Worm (Caenorhabditis elegans) whole organism, L2 larva: ENCODE results near the gene F20E11.17.
"Not testable (repeated sequence)": the region's sequence is repeated elsewhere in the genome, so short reads cannot be mapped to it uniquely, and the experiment has no call there.

ENCODE experiments used
- C34F6.9 ChIP-seq: fragments of 150-350 bp; optimal IDR thresholded peaks from 2 replicates; lab custom pipeline; 2014; ENCODE audit warnings: missing biosample characterization, missing genetic modification characterization
- F13H6.1 ChIP-seq: sonication (generic microtip); optimal IDR thresholded peaks from 2 replicates; lab custom pipeline; 2016; ENCODE audit warnings: missing genetic modification characterization, missing compliant biosample characterization
- R02D3.7 ChIP-seq: fragments of 150-350 bp; optimal IDR thresholded peaks from 2 replicates; lab custom pipeline; 2014; ENCODE audit warnings: missing biosample characterization, missing genetic modification characterization
- Y55F3AM.14 ChIP-seq: fragments of 200-800 bp; sonication (Bioruptor generic); optimal IDR thresholded peaks from 2 replicates; lab custom pipeline; 2018; ENCODE audit warnings: mild to moderate bottlenecking, missing genetic modification characterization, missing compliant biosample characterization
- alr-1 ChIP-seq: fragments of 150-350 bp; optimal IDR thresholded peaks from 2 replicates; lab custom pipeline; 2014; ENCODE audit warnings: missing biosample characterization, missing genetic modification characterization
- ama-1 ChIP-seq: fragments of 150-350 bp; optimal IDR thresholded peaks from 2 replicates; lab custom pipeline; 2018; ENCODE audit warnings: inconsistent platforms
- blmp-1 ChIP-seq: sonication (generic microtip); optimal IDR thresholded peaks from 2 replicates; lab custom pipeline; 2017; ENCODE audit warnings: missing genetic modification characterization, mild to moderate bottlenecking, missing compliant biosample characterization, antibody characterized with exemption, moderate library complexity; ENCODE audit not compliant: insufficient read depth
- ceh-82 ChIP-seq: fragments of 150-350 bp; optimal IDR thresholded peaks from 2 replicates; lab custom pipeline; 2014; ENCODE audit warnings: missing biosample characterization, missing genetic modification characterization
- crh-2 ChIP-seq: sonication (generic microtip); optimal IDR thresholded peaks from 2 replicates; lab custom pipeline; 2017; ENCODE audit warnings: missing biosample characterization, missing genetic modification characterization
- dmd-4 ChIP-seq: sonication (generic microtip); optimal IDR thresholded peaks from 2 replicates; lab custom pipeline; 2017; ENCODE audit warnings: missing biosample characterization, missing genetic modification characterization
- egl-27 ChIP-seq: sonication (generic microtip); optimal IDR thresholded peaks from 3 replicates; lab custom pipeline; 2017; ENCODE audit warnings: missing biosample characterization, missing genetic modification reagents, missing genetic modification characterization
- elt-3 ChIP-seq: sonication (generic microtip); optimal IDR thresholded peaks from 2 replicates; lab custom pipeline; 2017; ENCODE audit warnings: missing biosample characterization, missing genetic modification characterization
- fos-1 ChIP-seq: fragments of 150-350 bp; optimal IDR thresholded peaks from 2 replicates; lab custom pipeline; 2014; ENCODE audit warnings: missing biosample characterization, missing genetic modification characterization
- gmeb-1 ChIP-seq: fragments of 150-350 bp; optimal IDR thresholded peaks from 2 replicates; lab custom pipeline; 2014; ENCODE audit warnings: missing biosample characterization, missing genetic modification characterization
- lin-11 ChIP-seq: fragments of 150-350 bp; sonication (generic microtip); optimal IDR thresholded peaks from 2 replicates; lab custom pipeline; 2014; ENCODE audit warnings: missing biosample characterization, missing genetic modification characterization, inconsistent platforms, mixed read lengths
- lsy-2 ChIP-seq, 2 experiments: fragments of 150-350 bp in 1 of 2; sonication (generic microtip) in 1 of 2; optimal IDR thresholded peaks; 2 replicates each; lab custom pipeline; 2014 to 2017; ENCODE audit warnings: missing biosample characterization in 2 of 2, missing genetic modification characterization in 2 of 2
- mab-5 ChIP-seq: fragments of 150-350 bp; optimal IDR thresholded peaks from 2 replicates; lab custom pipeline; 2014; ENCODE audit warnings: missing biosample characterization, missing genetic modification characterization
- mbf-1 ChIP-seq: sonication (generic microtip); optimal IDR thresholded peaks from 2 replicates; lab custom pipeline; 2017; ENCODE audit warnings: missing biosample characterization, missing genetic modification characterization
- nhr-10 ChIP-seq: sonication (generic microtip); optimal IDR thresholded peaks from 2 replicates; lab custom pipeline; 2017; ENCODE audit warnings: missing biosample characterization, missing genetic modification characterization
- nhr-12 ChIP-seq: fragments of 150-350 bp; optimal IDR thresholded peaks from 2 replicates; lab custom pipeline; 2014; ENCODE audit warnings: missing biosample characterization, missing genetic modification characterization
- nhr-129 ChIP-seq: fragments of 150-350 bp; optimal IDR thresholded peaks from 2 replicates; lab custom pipeline; 2014; ENCODE audit warnings: missing biosample characterization, missing genetic modification characterization
- nhr-21 ChIP-seq: fragments of 150-350 bp; optimal IDR thresholded peaks from 2 replicates; lab custom pipeline; 2014; ENCODE audit warnings: missing biosample characterization, missing genetic modification characterization
- nhr-23 ChIP-seq: fragments of 150-350 bp; optimal IDR thresholded peaks from 2 replicates; lab custom pipeline; 2014; ENCODE audit warnings: missing biosample characterization, missing genetic modification reagents, missing genetic modification characterization
- nhr-237 ChIP-seq: fragments of 150-350 bp; optimal IDR thresholded peaks from 2 replicates; lab custom pipeline; 2014; ENCODE audit warnings: missing biosample characterization, missing genetic modification characterization
- nhr-25 ChIP-seq: fragments of 150-350 bp; sonication (generic microtip); optimal IDR thresholded peaks from 3 replicates; lab custom pipeline; 2014; ENCODE audit warnings: missing biosample characterization, missing genetic modification characterization
- nhr-6 ChIP-seq: fragments of 150-350 bp; optimal IDR thresholded peaks from 2 replicates; lab custom pipeline; 2014; ENCODE audit warnings: missing biosample characterization, missing genetic modification characterization
- nhr-77 ChIP-seq: fragments of 150-350 bp; optimal IDR thresholded peaks from 2 replicates; lab custom pipeline; 2014; ENCODE audit warnings: missing biosample characterization, missing genetic modification characterization
- peb-1 ChIP-seq: fragments of 150-350 bp; optimal IDR thresholded peaks from 2 replicates; lab custom pipeline; 2014; ENCODE audit warnings: missing biosample characterization, missing genetic modification characterization
- skn-1 ChIP-seq: sonication (generic microtip); optimal IDR thresholded peaks from 2 replicates; lab custom pipeline; 2017; ENCODE audit warnings: missing biosample characterization, missing genetic modification characterization
- snpc-4 ChIP-seq: fragments of 150-350 bp; optimal IDR thresholded peaks from 2 replicates; lab custom pipeline; 2014; ENCODE audit warnings: missing biosample characterization, missing genetic modification characterization
- unc-39 ChIP-seq: fragments of 150-350 bp; optimal IDR thresholded peaks from 2 replicates; lab custom pipeline; 2014; ENCODE audit warnings: missing biosample characterization, missing genetic modification characterization
- unc-55 ChIP-seq: fragments of 150-350 bp; sonication (generic microtip); optimal IDR thresholded peaks from 3 replicates; lab custom pipeline; 2014; ENCODE audit warnings: missing biosample characterization, missing genetic modification reagents, missing genetic modification characterization
- unc-62 ChIP-seq: fragments of 150-350 bp; optimal IDR thresholded peaks from 2 replicates; lab custom pipeline; 2014; ENCODE audit warnings: missing biosample characterization, missing genetic modification reagents, missing genetic modification characterization
- zag-1 ChIP-seq: fragments of 150-350 bp; optimal IDR thresholded peaks from 2 replicates; lab custom pipeline; 2014; ENCODE audit warnings: missing biosample characterization, missing genetic modification characterization
- ztf-1 ChIP-seq: fragments of 200-800 bp; sonication (Bioruptor generic); conservative IDR thresholded peaks from 2 replicates; pipeline ENCODE4 v1.3.6; 2022; ENCODE audit warnings: missing genetic modification characterization, missing compliant biosample characterization
- ztf-11 ChIP-seq: sonication (generic microtip); optimal IDR thresholded peaks from 2 replicates; lab custom pipeline; 2017; ENCODE audit warnings: missing biosample characterization, missing genetic modification characterization
- ztf-4 ChIP-seq: fragments of 150-350 bp; optimal IDR thresholded peaks from 2 replicates; lab custom pipeline; 2014; ENCODE audit warnings: missing biosample characterization, missing genetic modification characterization

The F20E11.17 gene

ce11 chrV:17467881-17468280 lies 1.2 kb downstream of the F20E11.17 start:
- no peak for TF ChIP-seq unc-62 (GFP tag; lab: Kevin White, UChicago)
- no peak for TF ChIP-seq nhr-237 (tag; lab: Kevin White, UChicago)
- TF ChIP-seq peb-1 (tag; lab: Kevin White, UChicago), result no peak
- TF ChIP-seq, all 48 proteins: peak for 0

- TF ChIP-seq crh-2 (no peak), mbf-1 (tag; lab: Kevin White, UChicago) (no peak), nhr-129 (no peak), ceh-82 (no peak), lin-11 (no peak), nhr-25 (tag; lab: Kevin White, UChicago) (no peak), mab-5 (tag; lab: Kevin White, UChicago) (no peak), dmd-4 (no peak), lsy-2 (tag; optimal IDR thresholded peaks at IDR 0.05; lab: Kevin White, UChicago) (no peak), zag-1 (tag; lab: Kevin White, UChicago) (no peak), ztf-1 (GFP tag; lab: Robert Waterston, UW) (no peak), skn-1 (no peak), egl-27 (no peak), peb-1 (tag; lab: Kevin White, UChicago) (no peak), ama-1 (lab: Kevin White, UChicago) (no peak), ztf-11 (tag; lab: Kevin White, UChicago) (no peak)
- TF ChIP-seq, all 48 proteins: peak for 0
Measured at ce11 chrV:17466751-17467150, 2.3 kb downstream of the F20E11.17 start, which contains the start of gene srw-72. srw-72 (plus strand) TSS chrV:17467051.

ce11 chrV:17464278-17464677 lies 4.8 kb downstream of the F20E11.17 start, which contains the start of gene F20E11.7:
F20E11.7 (plus strand) TSS chrV:17464578.
- TF ChIP-seq unc-55 (GFP tag; lab: Kevin White, UChicago); mab-5 (tag; lab: Kevin White, UChicago); R02D3.7 (tag; lab: Kevin White, UChicago): not testable (repeated sequence)

- TF ChIP-seq nhr-77 (no peak), blmp-1 (tag; lab: Kevin White, UChicago) (no peak), gmeb-1 (tag; lab: Kevin White, UChicago) (no peak), ama-1 (lab: Kevin White, UChicago) (no peak), F13H6.1 (tag; lab: Kevin White, UChicago) (no peak), nhr-12 (no peak), ztf-4 (tag; lab: Kevin White, UChicago) (no peak), lin-11 (no peak)
Measured at ce11 chrV:17460061-17460460, 9.0 kb downstream of the F20E11.17 start, which contains the start of gene srz-48. srz-48 (minus strand) TSS chrV:17460161.

ce11 chrV:17458069-17458468 lies 11.0 kb downstream of the F20E11.17 start, which contains the start of gene str-200:
str-200 (minus strand) TSS chrV:17458169.
- no peak for TF ChIP-seq elt-3
- TF ChIP-seq R02D3.7 (tag; lab: Kevin White, UChicago), result no peak
- TF ChIP-seq nhr-21 (tag; lab: Kevin White, UChicago), result no peak
- no peak for TF ChIP-seq unc-39 (tag; lab: Kevin White, UChicago)
- TF ChIP-seq skn-1, result no peak
- TF ChIP-seq Y55F3AM.14 (GFP tag; lab: Kevin White, UChicago), result no peak
- no peak for TF ChIP-seq peb-1 (tag; lab: Kevin White, UChicago)
- no peak for TF ChIP-seq nhr-23
- TF ChIP-seq nhr-10 (tag; lab: Kevin White, UChicago), result no peak
- no peak for TF ChIP-seq fos-1 (tag; lab: Kevin White, UChicago)
- TF ChIP-seq ztf-1 (GFP tag; lab: Robert Waterston, UW), result no peak
- no peak for TF ChIP-seq lsy-2 (tag; optimal IDR thresholded peaks at IDR 0.05; lab: Kevin White, UChicago)
- TF ChIP-seq snpc-4 (tag; lab: Kevin White, UChicago), result no peak
- no peak for TF ChIP-seq unc-55 (GFP tag; lab: Kevin White, UChicago)
- TF ChIP-seq mbf-1 (tag; lab: Kevin White, UChicago), result no peak
- no peak for TF ChIP-seq C34F6.9 (tag; lab: Kevin White, UChicago)
- no peak for TF ChIP-seq nhr-6 (tag; lab: Kevin White, UChicago)
- no peak for TF ChIP-seq alr-1 (tag; lab: Kevin White, UChicago)
- no peak for TF ChIP-seq ztf-4 (tag; lab: Kevin White, UChicago)
- no peak for TF ChIP-seq egl-27
- TF ChIP-seq, all 48 proteins: peak for 0
